Fruit fly (Drosophila melanogaster): ENCODE results near the gene CG31522.

The CG31522 gene

DNA sequence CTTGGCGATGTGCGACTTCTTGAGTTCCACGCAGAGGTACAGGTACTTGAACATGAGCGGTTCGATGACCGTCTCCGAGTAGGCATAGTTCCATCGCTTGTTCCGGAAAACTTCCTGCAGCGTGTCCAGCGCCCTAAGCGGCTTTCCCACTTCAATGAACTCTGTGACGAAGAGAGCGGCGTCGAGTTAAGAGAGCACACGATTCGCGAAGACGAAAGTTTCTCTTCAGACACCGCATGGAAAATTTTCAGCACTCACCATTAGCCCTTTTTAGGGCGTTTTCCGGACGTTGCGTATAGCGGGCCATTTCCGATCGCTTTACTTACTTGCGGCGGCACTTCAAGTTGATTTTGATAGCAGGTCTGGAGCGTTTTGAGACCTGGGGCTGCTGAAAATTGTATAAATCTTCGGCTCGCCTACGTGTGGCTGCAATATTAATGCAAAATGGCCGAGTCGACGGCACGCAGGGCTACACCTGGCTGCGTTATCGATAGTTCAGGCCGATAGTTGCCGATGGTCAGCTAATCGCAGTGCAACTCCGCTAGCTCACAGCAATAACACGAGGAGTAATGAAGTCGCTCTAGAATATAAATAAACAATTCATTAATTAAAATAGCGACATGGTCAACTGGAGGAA lies 29.1 kb downstream of the CG31522 start, which contains the start of the genes eIF3a and CG1074 (continued):
- no peak for TF ChIP-seq Dek (tag; optimal IDR thresholded peaks at IDR 0.05)
- TF ChIP-seq Hr51 (GFP tag; optimal IDR thresholded peaks at IDR 0.05): peak in 1 of 2 experiments; percentile 72
- peak; percentile 49 for TF ChIP-seq Atf-2 (GFP tag; optimal IDR thresholded peaks at IDR 0.05)
- no peak for TF ChIP-seq Sox100B (GFP tag; optimal IDR thresholded peaks at IDR 0.05)
- peak; percentile 94 for TF ChIP-seq nerfin-2 (GFP tag; IDR thresholded peaks at IDR 0.05; ENCODE audit: partially characterized antibody)
- TF ChIP-seq jigr1 (GFP tag; IDR thresholded peaks at IDR 0.05): no peak
- peak; percentile 95 for TF ChIP-seq HLH4C (GFP tag; IDR thresholded peaks at IDR 0.05; ENCODE audit: partially characterized antibody)
- peak; percentile 31 for TF ChIP-seq Bteb2 (GFP tag; optimal IDR thresholded peaks at IDR 0.05)
- no peak for TF ChIP-seq CG7839 (tag; optimal IDR thresholded peaks at IDR 0.05)
- TF ChIP-seq jumu (GFP tag; optimal IDR thresholded peaks at IDR 0.05): peak; percentile 42
- peak; percentile 76 for TF ChIP-seq CG3995 (GFP tag; optimal IDR thresholded peaks at IDR 0.05)
- peak; percentile 50; the same call in 1 of the 2 replicates for TF ChIP-seq CG17328 (GFP tag; IDR thresholded peaks at IDR 0.05)
- peak; percentile 97 for TF ChIP-seq hb (GFP tag; IDR thresholded peaks at IDR 0.05; ENCODE audit: partially characterized antibody)
- peak; percentile 70 for TF ChIP-seq NC2β (GFP tag; optimal IDR thresholded peaks at IDR 0.05)
- TF ChIP-seq pfk (GFP tag; optimal IDR thresholded peaks at IDR 0.05): peak; percentile 72
- peak; percentile 98 for TF ChIP-seq CG6791 (GFP tag; IDR thresholded peaks at IDR 0.05; ENCODE audit: partially characterized antibody)
- TF ChIP-seq Oli (tag; optimal IDR thresholded peaks at IDR 0.05): no peak
- peak; percentile 13 for TF ChIP-seq Ssrp (tag; optimal IDR thresholded peaks at IDR 0.05)
- peak; percentile 7 for TF ChIP-seq CG18476 (GFP tag; optimal IDR thresholded peaks at IDR 0.05)
- TF ChIP-seq sug (tag; optimal IDR thresholded peaks at IDR 0.05): peak; percentile 77
- TF ChIP-seq CG10147 (GFP tag; optimal IDR thresholded peaks at IDR 0.05): peak; percentile 44
- TF ChIP-seq CG9727 (GFP tag; optimal IDR thresholded peaks at IDR 0.05): peak; percentile 78
- no peak; the same call in 1 of the 2 replicates for TF ChIP-seq CG10366 (GFP tag; IDR thresholded peaks at IDR 0.05)
- TF ChIP-seq da (GFP tag; optimal IDR thresholded peaks at IDR 0.05): peak; percentile 67
- peak; percentile 61 for TF ChIP-seq mam (GFP tag; optimal IDR thresholded peaks at IDR 0.05)
- TF ChIP-seq CG13624 (GFP tag; optimal IDR thresholded peaks at IDR 0.05): peak; percentile 85
- TF ChIP-seq Dip3 (GFP tag; optimal IDR thresholded peaks at IDR 0.05): peak; percentile 59
- peak; percentile 60 for TF ChIP-seq CG7372 (GFP tag; IDR thresholded peaks at IDR 0.05)
- TF ChIP-seq peb (GFP tag; IDR thresholded peaks at IDR 0.05): no peak
- TF ChIP-seq CHES-1-like (GFP tag; optimal IDR thresholded peaks at IDR 0.05): peak; percentile 75
- peak; percentile 30 for TF ChIP-seq Spps (tag; optimal IDR thresholded peaks at IDR 0.05)
- TF ChIP-seq CG2875 (GFP tag; optimal IDR thresholded peaks at IDR 0.05): peak; percentile 7
- no peak for TF ChIP-seq ham (GFP tag; IDR thresholded peaks at IDR 0.05)
- TF ChIP-seq cato (GFP tag; optimal IDR thresholded peaks at IDR 0.05; ENCODE audit: borderline replicate concordance): no peak
- TF ChIP-seq Mes4 (GFP tag; optimal IDR thresholded peaks at IDR 0.05): peak; percentile 60
- TF ChIP-seq pan (optimal IDR thresholded peaks at IDR 0.05): no peak
- TF ChIP-seq pan (GFP tag; optimal IDR thresholded peaks at IDR 0.05 in 1 of 2, IDR thresholded peaks at IDR 0.05 in 1 of 2): peak in 1 of 2 experiments; percentile 69
- peak; percentile 64 for TF ChIP-seq grau (tag; optimal IDR thresholded peaks at IDR 0.05)
- TF ChIP-seq slou (GFP tag; optimal IDR thresholded peaks at IDR 0.05): peak; percentile 6
- TF ChIP-seq Blimp-1 (GFP tag; optimal IDR thresholded peaks at IDR 0.05): no peak
- peak; percentile 73 for TF ChIP-seq CG6765 (GFP tag; optimal IDR thresholded peaks at IDR 0.05)
- no peak for TF ChIP-seq hth (optimal IDR thresholded peaks at IDR 0.05)
- TF ChIP-seq Scr (GFP tag; IDR thresholded peaks at IDR 0.05; ENCODE audit: partially characterized antibody): peak; percentile 97
- peak; percentile 8 for TF ChIP-seq salm (tag; optimal IDR thresholded peaks at IDR 0.05)
- no peak for TF ChIP-seq sens-2 (GFP tag; IDR thresholded peaks at IDR 0.05)
- peak; percentile 8 for TF ChIP-seq sima (GFP tag; optimal IDR thresholded peaks at IDR 0.05)
- TF ChIP-seq toy (GFP tag; IDR thresholded peaks at IDR 0.05): peak; percentile 60
- TF ChIP-seq CG16863 (GFP tag; optimal IDR thresholded peaks at IDR 0.05): peak; percentile 32
- peak; percentile 7; the same call in 1 of the 2 replicates for TF ChIP-seq gt (GFP tag; IDR thresholded peaks at IDR 0.05)
- peak; percentile 83 for TF ChIP-seq CG8924 (tag; optimal IDR thresholded peaks at IDR 0.05)
